Comparison of ENCODE assay signal across 4 worm cellular contexts in genomic region chrII:6139484-6139883, ce11.
TF ChIP-seq lines count a peak whose summit lies in the region.

No protein-coding gene starts in this region.

TF ChIP-seq in whole organism, L1 larva, 84 proteins besides CTCF, POLR2A, EP300 and RAD21:
- TF ChIP-seq nhr-19 (GFP tag; conservative IDR thresholded peaks at IDR 0.05; lab: Robert Waterston, UW): no peak
- peak; percentile 62 for TF ChIP-seq lin-14 (GFP tag; optimal IDR thresholded peaks at IDR 0.05; lab: Kevin White, UChicago)
- peak; percentile 42 for TF ChIP-seq fkh-10 (GFP tag; optimal IDR thresholded peaks at IDR 0.05; lab: Kevin White, UChicago)

TF ChIP-seq in whole organism, L4 larva, 104 proteins besides CTCF, POLR2A, EP300 and RAD21:
- no peak for TF ChIP-seq ZK546.5 (tag; optimal IDR thresholded peaks at IDR 0.05; lab: Kevin White, UChicago)
- peak; percentile 15 for TF ChIP-seq ces-1 (GFP tag; optimal IDR thresholded peaks at IDR 0.05; lab: Kevin White, UChicago)

TF ChIP-seq in whole organism, late embryonic, 69 proteins besides CTCF, POLR2A, EP300 and RAD21:
- TF ChIP-seq rnt-1 (tag; optimal IDR thresholded peaks at IDR 0.05; lab: Kevin White, UChicago) (no peak), dve-1 (tag; optimal IDR thresholded peaks at IDR 0.05; lab: Kevin White, UChicago) (no peak), ceh-22 (tag; optimal IDR thresholded peaks at IDR 0.05; lab: Kevin White, UChicago) (no peak), ceh-24 (tag; optimal IDR thresholded peaks at IDR 0.05; lab: Kevin White, UChicago) (no peak), unc-42 (tag; optimal IDR thresholded peaks at IDR 0.05; lab: Kevin White, UChicago) (peak; percentile 69), mec-3 (tag; optimal IDR thresholded peaks at IDR 0.05; lab: Kevin White, UChicago; ENCODE audit: borderline replicate concordance) (no peak)
TF ChIP-seq in whole organism, late embryonic: peak in this region for 1.

TF ChIP-seq in whole organism, mixed stage, embryonic, 35 proteins besides CTCF, POLR2A, EP300 and RAD21:
- TF ChIP-seq ztf-11 (tag; optimal IDR thresholded peaks at IDR 0.05; lab: Kevin White, UChicago) (no peak), drap-1 (GFP tag; optimal IDR thresholded peaks at IDR 0.05; lab: Kevin White, UChicago) (no peak), ces-1 (GFP tag; optimal IDR thresholded peaks at IDR 0.05; lab: Kevin White, UChicago) (peak; percentile 69)

Comparison
In these comparisons a context has a peak if more than half of its experiments do, and no peak if none do; other contexts are left out.
1. Of the 29 proteins assayed by ChIP-seq in both whole organism, L4 larva and whole organism, L1 larva: peak only in whole organism, L4 larva: ces-1; only in whole organism, L1 larva: fkh-10; in both: none; in neither: 27.